Worm (Caenorhabditis elegans) whole organism, young adult: Measurements from ENCODE around the gene pcp-1.

Experiments
- B0261.1 ChIP-seq: sonication (generic microtip); optimal IDR thresholded peaks from 2 replicates; lab custom pipeline; 2016; ENCODE audit warnings: mild to moderate bottlenecking, missing genetic modification characterization, moderate library complexity, missing compliant biosample characterization
- B0336.3 ChIP-seq: fragments of 200-800 bp; sonication (Bioruptor generic); IDR thresholded peaks from 2 replicates; pipeline ENCODE4 v1.3.6; 2022; ENCODE audit warnings: missing genetic modification characterization, missing compliant biosample characterization
- F52B5.7 ChIP-seq: sonication (generic microtip); optimal IDR thresholded peaks from 2 replicates; lab custom pipeline; 2016; ENCODE audit warnings: mild to moderate bottlenecking, missing genetic modification characterization, missing compliant biosample characterization
- F57A8.1 ChIP-seq: fragments of 200-800 bp; sonication (Bioruptor generic); optimal IDR thresholded peaks from 2 replicates; lab custom pipeline; 2018; ENCODE audit warnings: mild to moderate bottlenecking, missing genetic modification characterization, moderate library complexity, missing compliant biosample characterization
- F57C9.4 ChIP-seq: sonication (generic microtip); optimal IDR thresholded peaks from 2 replicates; lab custom pipeline; 2017; ENCODE audit warnings: mild to moderate bottlenecking, missing genetic modification characterization, missing compliant biosample characterization
- K11D2.4 ChIP-seq: fragments of 200-800 bp; sonication (Bioruptor generic); IDR thresholded peaks from 2 replicates; pipeline ENCODE4 v1.3.6; 2022; ENCODE audit warnings: missing genetic modification reagents, missing genetic modification characterization, missing compliant biosample characterization
- Y53F4B.3 ChIP-seq: fragments of 200-800 bp; sonication (Bioruptor generic); IDR thresholded peaks from 2 replicates; pipeline ENCODE4 v1.3.6; 2022; ENCODE audit warnings: missing genetic modification reagents, missing genetic modification characterization, missing compliant biosample characterization
- Y79H2A.3 ChIP-seq: fragments of 200-800 bp; sonication (Bioruptor generic); conservative IDR thresholded peaks from 2 replicates; pipeline ENCODE4 v1.3.6; 2022; ENCODE audit warnings: missing genetic modification reagents, missing genetic modification characterization, missing compliant biosample characterization
- akir-1 ChIP-seq: fragments of 200-800 bp; sonication (Bioruptor generic); optimal IDR thresholded peaks from 2 replicates; lab custom pipeline; 2018; ENCODE audit warnings: mild to moderate bottlenecking, missing genetic modification characterization, moderate library complexity, missing compliant biosample characterization
- ama-1 ChIP-seq, 3 experiments: fragments of 150-350 bp in 1 of 3; sonication (generic microtip) in 2 of 3; optimal IDR thresholded peaks; 2 replicates each; lab custom pipeline; 2014 to 2018; ENCODE audit warnings: missing biosample characterization in 2 of 3, missing genetic modification characterization in 2 of 3, missing genetic modification reagents in 2 of 3
- attf-6 ChIP-seq: fragments of 200-800 bp; sonication (Bioruptor generic); IDR thresholded peaks from 2 replicates; pipeline ENCODE4 v1.3.6; 2022; ENCODE audit warnings: missing genetic modification reagents, missing genetic modification characterization, missing compliant biosample characterization
- bed-1 ChIP-seq: fragments of 200-800 bp; sonication (Bioruptor generic); IDR thresholded peaks from 2 replicates; pipeline ENCODE4 v1.3.6; 2022; ENCODE audit warnings: missing genetic modification reagents, missing genetic modification characterization, missing compliant biosample characterization
- bed-2 ChIP-seq: fragments of 200-800 bp; sonication (Bioruptor generic); IDR thresholded peaks from 2 replicates; pipeline ENCODE4 v1.3.6; 2022; ENCODE audit warnings: missing genetic modification reagents, missing genetic modification characterization, missing compliant biosample characterization
- ccch-3 ChIP-seq: fragments of 200-800 bp; sonication (Bioruptor generic); optimal IDR thresholded peaks from 2 replicates; lab custom pipeline; 2018; ENCODE audit warnings: mild to moderate bottlenecking, missing genetic modification characterization, missing compliant biosample characterization
- cebp-2 ChIP-seq: fragments of 200-800 bp; sonication (Bioruptor generic); IDR thresholded peaks from 2 replicates; pipeline ENCODE4 v1.3.6; 2022; ENCODE audit warnings: missing genetic modification characterization, missing compliant biosample characterization
- ceh-27 ChIP-seq: fragments of 200-800 bp; sonication (Bioruptor generic); optimal IDR thresholded peaks from 2 replicates; lab custom pipeline; 2018; ENCODE audit warnings: mild to moderate bottlenecking, missing genetic modification characterization, moderate library complexity, missing compliant biosample characterization
- ceh-58 ChIP-seq: fragments of 200-800 bp; sonication (Bioruptor generic); IDR thresholded peaks from 2 replicates; pipeline ENCODE4 v1.3.6; 2022; ENCODE audit warnings: missing genetic modification characterization, missing compliant biosample characterization
- die-1 ChIP-seq: sonication (generic microtip); optimal IDR thresholded peaks from 2 replicates; lab custom pipeline; 2016; ENCODE audit warnings: missing genotype, mild to moderate bottlenecking, missing genetic modification characterization, missing compliant biosample characterization
- efl-1 ChIP-seq: fragments of 150-350 bp; optimal IDR thresholded peaks from 2 replicates; lab custom pipeline; 2014; ENCODE audit warnings: missing biosample characterization, missing genetic modification reagents, missing genetic modification characterization
- ekl-4 ChIP-seq: fragments of 200-800 bp; sonication (Bioruptor generic); IDR thresholded peaks from 2 replicates; pipeline ENCODE4 v1.3.6; 2022; ENCODE audit warnings: missing genetic modification reagents, missing genetic modification characterization, missing compliant biosample characterization
- fkh-3 ChIP-seq: sonication (generic microtip); optimal IDR thresholded peaks from 2 replicates; lab custom pipeline; 2016; ENCODE audit warnings: mild to moderate bottlenecking, missing genetic modification characterization, missing compliant biosample characterization
- gei-17 ChIP-seq: fragments of 200-800 bp; sonication (Bioruptor generic); optimal IDR thresholded peaks from 2 replicates; lab custom pipeline; 2018; ENCODE audit warnings: mild to moderate bottlenecking, missing genetic modification characterization, missing compliant biosample characterization
- hrde-1 ChIP-seq: sonication (generic microtip); optimal IDR thresholded peaks from 2 replicates; lab custom pipeline; 2016; ENCODE audit warnings: missing genetic modification characterization, mild to moderate bottlenecking, missing compliant biosample characterization, moderate library complexity, missing genotype, missing genetic modification reagents, borderline replicate concordance
- let-607 ChIP-seq, 2 experiments: fragments of 200-800 bp in 1 of 2; sonication (Bioruptor generic) in 1 of 2; sonication (generic microtip) in 1 of 2; optimal IDR thresholded peaks; 2 replicates each; lab custom pipeline; 2016 to 2018; ENCODE audit warnings: mild to moderate bottlenecking in 2 of 2, missing compliant biosample characterization in 2 of 2, missing genetic modification characterization in 2 of 2, moderate library complexity in 2 of 2, missing genotype in 1 of 2
- lin-26 ChIP-seq: fragments of 200-800 bp; sonication (Bioruptor generic); IDR thresholded peaks from 2 replicates; pipeline ENCODE4 v1.3.6; 2022; ENCODE audit warnings: missing genetic modification reagents, missing genetic modification characterization, missing compliant biosample characterization
- madf-3 ChIP-seq: fragments of 200-800 bp; sonication (Bioruptor generic); IDR thresholded peaks from 2 replicates; pipeline ENCODE4 v1.3.6; 2022; ENCODE audit warnings: missing genetic modification reagents, missing genetic modification characterization, missing compliant biosample characterization
- madf-8 ChIP-seq: fragments of 200-800 bp; sonication (Bioruptor generic); conservative IDR thresholded peaks from 2 replicates; pipeline ENCODE4 v1.3.6; 2022; ENCODE audit warnings: missing genetic modification reagents, missing genetic modification characterization, missing compliant biosample characterization
- mel-28 ChIP-seq: sonication (generic microtip); optimal IDR thresholded peaks from 2 replicates; lab custom pipeline; 2016; ENCODE audit warnings: borderline replicate concordance, mild to moderate bottlenecking, missing genetic modification characterization, missing compliant biosample characterization
- mes-4 ChIP-seq: sonication (generic microtip); optimal IDR thresholded peaks from 2 replicates; lab custom pipeline; 2016; ENCODE audit warnings: missing genotype, missing genetic modification characterization, missing compliant biosample characterization
- mxl-1 ChIP-seq: sonication (generic microtip); optimal IDR thresholded peaks from 2 replicates; lab custom pipeline; 2016; ENCODE audit warnings: missing genetic modification characterization, missing compliant biosample characterization
- nfya-2 ChIP-seq: fragments of 200-800 bp; sonication (Bioruptor generic); IDR thresholded peaks from 2 replicates; pipeline ENCODE4 v1.3.6; 2022; ENCODE audit warnings: missing genetic modification reagents, missing genetic modification characterization, missing compliant biosample characterization
- nfyb-1 ChIP-seq: fragments of 200-800 bp; sonication (Bioruptor generic); IDR thresholded peaks from 2 replicates; pipeline ENCODE4 v1.3.6; 2022; ENCODE audit warnings: missing genetic modification reagents, missing genetic modification characterization, missing compliant biosample characterization
- nhr-179 ChIP-seq: sonication (generic microtip); optimal IDR thresholded peaks from 2 replicates; lab custom pipeline; 2016; ENCODE audit warnings: mild to moderate bottlenecking, missing genetic modification characterization, missing compliant biosample characterization
- nhr-80 ChIP-seq: sonication (generic microtip); optimal IDR thresholded peaks from 2 replicates; lab custom pipeline; 2016; ENCODE audit warnings: missing genetic modification characterization, missing compliant biosample characterization
- rec-8 ChIP-seq, 2 experiments: sonication (generic microtip); optimal IDR thresholded peaks; 2 replicates each; lab custom pipeline; 2016; ENCODE audit warnings: mild to moderate bottlenecking in 2 of 2, missing genetic modification characterization in 2 of 2, missing genetic modification reagents in 2 of 2, missing genotype in 2 of 2, missing biosample characterization in 1 of 2, missing compliant biosample characterization in 1 of 2, moderate library complexity in 1 of 2
- repo-1 ChIP-seq: sonication (generic microtip); optimal IDR thresholded peaks from 2 replicates; lab custom pipeline; 2017; ENCODE audit warnings: mild to moderate bottlenecking, missing genetic modification characterization, missing compliant biosample characterization
- sea-2 ChIP-seq: fragments of 200-800 bp; sonication (Bioruptor generic); IDR thresholded peaks from 2 replicates; pipeline ENCODE4 v1.3.6; 2022; ENCODE audit warnings: missing genetic modification characterization, missing compliant biosample characterization
- snpc-1.3 ChIP-seq: sonication (generic microtip); optimal IDR thresholded peaks from 2 replicates; lab custom pipeline; 2017; ENCODE audit warnings: missing genetic modification characterization, mild to moderate bottlenecking, missing compliant biosample characterization, antibody characterized with exemption, moderate library complexity, missing genotype, missing genetic modification reagents; ENCODE audit not compliant: insufficient read depth
- snpc-3.4 ChIP-seq: sonication (generic microtip); optimal IDR thresholded peaks from 2 replicates; lab custom pipeline; 2017; ENCODE audit warnings: missing genetic modification characterization, mild to moderate bottlenecking, missing compliant biosample characterization, antibody characterized with exemption, moderate library complexity, missing genotype, missing genetic modification reagents
- snpc-4 ChIP-seq, 5 experiments: fragments of 150-350 bp in 1 of 5; sonication (generic microtip) in 4 of 5; optimal IDR thresholded peaks; 2 replicates each; lab custom pipeline; 2014 to 2018; ENCODE audit warnings: missing genetic modification characterization in 5 of 5, missing biosample characterization in 3 of 5, antibody characterized with exemption in 2 of 5, mild to moderate bottlenecking in 2 of 5, missing compliant biosample characterization in 2 of 5, missing genotype in 2 of 5, moderate library complexity in 2 of 5, missing genetic modification reagents in 1 of 5
- somi-1 ChIP-seq: fragments of 200-800 bp; sonication (Bioruptor generic); optimal IDR thresholded peaks from 2 replicates; lab custom pipeline; 2018; ENCODE audit warnings: mild to moderate bottlenecking, missing genetic modification characterization, missing compliant biosample characterization
- tbp1 ChIP-seq: fragments of 200-800 bp; sonication (Bioruptor generic); optimal IDR thresholded peaks from 2 replicates; lab custom pipeline; 2018; ENCODE audit warnings: mild to moderate bottlenecking, missing genetic modification characterization, missing compliant biosample characterization
- tbx-9 ChIP-seq: sonication (generic microtip); optimal IDR thresholded peaks from 2 replicates; lab custom pipeline; 2016; ENCODE audit warnings: borderline replicate concordance, missing genetic modification characterization, inconsistent platforms, missing compliant biosample characterization
- unc-62 ChIP-seq: fragments of 150-350 bp; optimal IDR thresholded peaks from 2 replicates; lab custom pipeline; 2014; ENCODE audit warnings: missing biosample characterization, missing genetic modification reagents, missing genetic modification characterization
- xnd-1 ChIP-seq: sonication (generic microtip); optimal IDR thresholded peaks from 2 replicates; lab custom pipeline; 2016; ENCODE audit warnings: missing genotype, missing genetic modification reagents, missing genetic modification characterization, missing compliant biosample characterization
- ztf-18 ChIP-seq: sonication (generic microtip); optimal IDR thresholded peaks from 2 replicates; lab custom pipeline; 2016; ENCODE audit warnings: missing genotype, mild to moderate bottlenecking, missing genetic modification characterization, missing compliant biosample characterization
- ztf-25 ChIP-seq: fragments of 200-800 bp; sonication (Bioruptor generic); IDR thresholded peaks from 2 replicates; pipeline ENCODE4 v1.3.6; 2022; ENCODE audit warnings: missing genetic modification reagents, missing genetic modification characterization, missing compliant biosample characterization
- ztf-6 ChIP-seq: fragments of 200-800 bp; sonication (Bioruptor generic); IDR thresholded peaks from 2 replicates; pipeline ENCODE4 v1.3.6; 2022; ENCODE audit warnings: missing genetic modification reagents, missing genetic modification characterization, missing compliant biosample characterization

pcp-1 gene

ce11 chrIII:7710066-7710465, 48.6 kb upstream of the pcp-1 start (continued):
- TF ChIP-seq ceh-58 (GFP tag; lab: Robert Waterston, UW) (no peak), nfya-2 (GFP tag; lab: Robert Waterston, UW) (no peak), Y79H2A.3 (GFP tag; lab: Robert Waterston, UW) (no peak), mel-28 (tag; lab: Kevin White, UChicago) (no peak), unc-62 (GFP tag; lab: Kevin White, UChicago) (no peak), F52B5.7 (tag; lab: Kevin White, UChicago) (no peak), Y53F4B.3 (no peak), ama-1 (optimal IDR thresholded peaks at IDR 0.05; lab: Kevin White, UChicago) (no peak), ama-1 (GFP tag; optimal IDR thresholded peaks at IDR 0.05; lab: Kevin White, UChicago) (no peak), B0261.1 (no peak), ztf-18 (tag; lab: Kevin White, UChicago) (peak; percentile 85), madf-3 (GFP tag; lab: Robert Waterston, UW) (0 out of 2 replicates have a peak, but pooled peaks have one; percentile 28), snpc-1.3 (tag; lab: Kevin White, UChicago) (no peak), rec-8 (tag; optimal IDR thresholded peaks at IDR 0.05; lab: Kevin White, UChicago) (no peak), ztf-25 (GFP tag; lab: Robert Waterston, UW) (no peak), hrde-1 (no peak), bed-2 (no peak), cebp-2 (GFP tag; lab: Robert Waterston, UW) (no peak), nhr-179 (tag; lab: Kevin White, UChicago) (no peak), fkh-3 (tag; lab: Kevin White, UChicago) (no peak), F57C9.4 (tag; lab: Kevin White, UChicago) (no peak), attf-6 (GFP tag; lab: Robert Waterston, UW) (no peak), nfyb-1 (GFP tag; lab: Robert Waterston, UW) (0 out of 2 replicates have a peak, but pooled peaks have one; percentile 28), ztf-6 (GFP tag; lab: Robert Waterston, UW) (no peak), ccch-3 (GFP tag; lab: Kevin White, UChicago) (no peak), snpc-4 (GFP tag; optimal IDR thresholded peaks at IDR 0.05; lab: Kevin White, UChicago) (no peak), snpc-4 (tag; optimal IDR thresholded peaks at IDR 0.05; lab: Kevin White, UChicago) (peak in 3 of 4 experiments; percentile 35 to 52 (median 40)), let-607 (tag; optimal IDR thresholded peaks at IDR 0.05; lab: Kevin White, UChicago) (peak; percentile 19 to 34), repo-1 (no peak), ekl-4 (GFP tag; lab: Robert Waterston, UW) (0 out of 2 replicates have a peak, but pooled peaks have one; percentile 62), lin-26 (GFP tag; lab: Robert Waterston, UW) (no peak), sea-2 (GFP tag; lab: Robert Waterston, UW) (no peak), somi-1 (no peak), snpc-3.4 (tag; lab: Kevin White, UChicago) (no peak), mes-4 (tag; lab: Kevin White, UChicago) (no peak), die-1 (tag; lab: Kevin White, UChicago) (no peak), gei-17 (GFP tag; lab: Kevin White, UChicago) (no peak), bed-1 (no peak), tbp1 (GFP tag; lab: Kevin White, UChicago) (peak; percentile 23), tbx-9 (tag; lab: Kevin White, UChicago) (no peak), B0336.3 (GFP tag; lab: Robert Waterston, UW) (peak; percentile 35; the same call in 1 of the 2 replicates), efl-1 (GFP tag; lab: Kevin White, UChicago) (no peak), mxl-1 (tag; lab: Kevin White, UChicago) (no peak), nhr-80 (tag; lab: Kevin White, UChicago) (peak; percentile 49), akir-1 (GFP tag; lab: Kevin White, UChicago) (no peak), ceh-27 (peak; percentile 78), F57A8.1 (GFP tag; lab: Kevin White, UChicago) (no peak), xnd-1 (tag; lab: Kevin White, UChicago) (no peak), madf-8 (GFP tag; lab: Robert Waterston, UW) (no peak), K11D2.4 (GFP tag; lab: Robert Waterston, UW) (no peak)
- TF ChIP-seq, all 124 proteins: peak for 33
